Fruit fly (Drosophila melanogaster) whole organism, pupa: ENCODE data around the gene fz2.

Experiments used
- CG10348 ChIP-seq: fragments of 200-800 bp; sonication (Bioruptor generic); IDR thresholded peaks from 2 replicates; pipeline ENCODE4 v1.3.6; 2022; ENCODE audit warnings: missing biosample characterization, missing genetic modification characterization
- CG12605 ChIP-seq: fragments of 200-800 bp; sonication (Bioruptor generic); IDR thresholded peaks from 2 replicates; pipeline ENCODE4 v1.3.6; 2022; ENCODE audit warnings: missing biosample characterization, missing genetic modification characterization
- CG13204 ChIP-seq: fragments of 200-800 bp; sonication (Bioruptor generic); optimal IDR thresholded peaks from 2 replicates; lab custom pipeline; 2018; ENCODE audit warnings: missing biosample characterization, mild to moderate bottlenecking, missing genetic modification characterization, moderate library complexity
- CG14655 ChIP-seq: fragments of 200-800 bp; sonication (Bioruptor generic); optimal IDR thresholded peaks from 3 replicates; lab custom pipeline; 2017; ENCODE audit warnings: mild to moderate bottlenecking, missing biosample characterization, missing genetic modification reagents, missing genetic modification characterization
- CG15710 ChIP-seq: fragments of 200-800 bp; sonication (Bioruptor generic); optimal IDR thresholded peaks from 2 replicates; lab custom pipeline; 2018; ENCODE audit warnings: missing biosample characterization, mild to moderate bottlenecking, missing genetic modification characterization, moderate library complexity
- CG17806 ChIP-seq: fragments of 200-800 bp; sonication (Bioruptor generic); optimal IDR thresholded peaks from 2 replicates; lab custom pipeline; 2018; ENCODE audit warnings: missing biosample characterization, mild to moderate bottlenecking, missing genetic modification characterization, moderate library complexity
- CG32121 ChIP-seq: fragments of 200-800 bp; sonication (Bioruptor generic); IDR thresholded peaks from 2 replicates; pipeline ENCODE4 v1.3.6; 2022; ENCODE audit warnings: missing biosample characterization, missing genetic modification characterization
- CG34367 ChIP-seq: fragments of 200-800 bp; sonication (Bioruptor generic); optimal IDR thresholded peaks from 2 replicates; lab custom pipeline; 2018; ENCODE audit warnings: missing biosample characterization, mild to moderate bottlenecking, missing genetic modification characterization
- CG4496 ChIP-seq: fragments of 200-800 bp; sonication (Bioruptor generic); IDR thresholded peaks from 3 replicates; pipeline ENCODE4 v1.3.6; 2022; ENCODE audit warnings: missing biosample characterization, missing genetic modification characterization
- CG8159 ChIP-seq: fragments of 200-800 bp; sonication (Bioruptor generic); optimal IDR thresholded peaks from 3 replicates; lab custom pipeline; 2018; ENCODE audit warnings: missing biosample characterization, mild to moderate bottlenecking, missing genetic modification characterization, moderate library complexity
- CG8301 ChIP-seq: fragments of 200-800 bp; sonication (Bioruptor generic); optimal IDR thresholded peaks from 2 replicates; lab custom pipeline; 2018; ENCODE audit warnings: missing biosample characterization, mild to moderate bottlenecking, missing genetic modification characterization
- CG9948 ChIP-seq: fragments of 200-800 bp; sonication (Bioruptor generic); optimal IDR thresholded peaks from 2 replicates; lab custom pipeline; 2018; ENCODE audit warnings: missing biosample characterization, mild to moderate bottlenecking, missing genetic modification characterization, moderate library complexity
- D1 ChIP-seq: fragments of 200-800 bp; sonication (Bioruptor generic); optimal IDR thresholded peaks from 2 replicates; lab custom pipeline; 2018; ENCODE audit warnings: missing biosample characterization, mild to moderate bottlenecking, missing genetic modification characterization, moderate library complexity
- EcR ChIP-seq: fragments of 200-800 bp; sonication (Bioruptor generic); optimal IDR thresholded peaks from 3 replicates; lab custom pipeline; 2019; ENCODE audit warnings: missing biosample characterization, missing genetic modification characterization, mild to moderate bottlenecking, moderate library complexity, missing genetic modification reagents
- Ets98B ChIP-seq: fragments of 200-800 bp; sonication (Bioruptor generic); IDR thresholded peaks from 2 replicates; pipeline ENCODE4 v1.3.6; 2022; ENCODE audit warnings: missing biosample characterization, missing genetic modification characterization
- Pif1A ChIP-seq: fragments of 200-800 bp; sonication (Bioruptor generic); optimal IDR thresholded peaks from 3 replicates; lab custom pipeline; 2016; ENCODE audit warnings: missing biosample characterization, missing genetic modification characterization
- Pif1B ChIP-seq: fragments of 200-800 bp; sonication (Bioruptor generic); optimal IDR thresholded peaks from 3 replicates; lab custom pipeline; 2016; ENCODE audit warnings: missing biosample characterization, missing genetic modification characterization
- Snoo ChIP-seq: fragments of 200-800 bp; sonication (Bioruptor generic); optimal IDR thresholded peaks from 3 replicates; lab custom pipeline; 2017; ENCODE audit warnings: missing biosample characterization, mild to moderate bottlenecking, missing genetic modification characterization, inconsistent platforms
- fd96Ca ChIP-seq: fragments of 200-800 bp; sonication (Bioruptor generic); IDR thresholded peaks from 3 replicates; pipeline ENCODE4 v1.3.6; 2022; ENCODE audit warnings: missing biosample characterization, missing genetic modification characterization
- gl ChIP-seq: fragments of 200-800 bp; sonication (Bioruptor generic); optimal IDR thresholded peaks from 2 replicates; lab custom pipeline; 2018; ENCODE audit warnings: missing biosample characterization, mild to moderate bottlenecking, missing genetic modification characterization
- rn ChIP-seq: fragments of 200-800 bp; sonication (Bioruptor generic); IDR thresholded peaks from 2 replicates; pipeline ENCODE4 v1.3.6; 2022; ENCODE audit warnings: missing biosample characterization, missing genetic modification characterization

fz2 gene

DNA sequence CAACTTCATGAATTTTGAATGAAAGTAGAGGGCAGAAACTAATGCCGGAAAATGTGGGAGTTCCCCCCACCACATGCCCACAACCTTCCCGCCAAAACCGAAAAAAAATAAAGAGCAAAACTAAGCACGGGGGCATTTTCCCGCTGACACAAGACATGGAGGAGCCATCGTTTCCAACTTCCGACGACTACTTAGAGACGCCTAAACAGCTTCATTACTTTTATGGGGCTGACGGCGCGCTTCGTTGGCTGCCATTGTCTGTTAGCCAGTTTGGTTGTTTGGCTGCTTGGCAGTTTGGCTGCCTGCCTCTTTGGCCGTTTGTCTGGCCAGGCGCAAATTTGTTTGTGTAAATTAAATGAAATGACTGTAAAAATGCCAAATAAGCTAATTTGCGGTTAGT, 20.9 kb downstream of the fz2 start:
- TF ChIP-seq CG14655 (GFP tag; lab: Kevin White, UChicago), result no peak
- no peak for TF ChIP-seq CG4496 (GFP tag; lab: Robert Waterston, UW)
- no peak for TF ChIP-seq CG12605
- TF ChIP-seq CG9948, result no peak
- TF ChIP-seq gl (tag; lab: Kevin White, UChicago), result no peak
- TF ChIP-seq EcR (GFP tag; lab: Kevin White, UChicago), result no peak
- TF ChIP-seq CG10348 (GFP tag; lab: Robert Waterston, UW), result no peak
- TF ChIP-seq Pif1B (GFP tag; lab: Kevin White, UChicago), result no peak
- TF ChIP-seq Snoo (tag; lab: Kevin White, UChicago), result no peak
- TF ChIP-seq CG17806 (tag; lab: Kevin White, UChicago), result no peak
- no peak for TF ChIP-seq rn
- no peak for TF ChIP-seq CG8159
- no peak for TF ChIP-seq CG13204
- no peak for TF ChIP-seq CG15710 (tag; lab: Kevin White, UChicago)
- TF ChIP-seq Ets98B (GFP tag; lab: Robert Waterston, UW), result no peak
- no peak for TF ChIP-seq CG32121 (GFP tag; lab: Robert Waterston, UW)
- no peak for TF ChIP-seq CG8301 (tag; lab: Kevin White, UChicago)
- no peak for TF ChIP-seq fd96Ca (GFP tag; lab: Robert Waterston, UW)
- no peak for TF ChIP-seq D1 (tag; lab: Kevin White, UChicago)

DNA sequence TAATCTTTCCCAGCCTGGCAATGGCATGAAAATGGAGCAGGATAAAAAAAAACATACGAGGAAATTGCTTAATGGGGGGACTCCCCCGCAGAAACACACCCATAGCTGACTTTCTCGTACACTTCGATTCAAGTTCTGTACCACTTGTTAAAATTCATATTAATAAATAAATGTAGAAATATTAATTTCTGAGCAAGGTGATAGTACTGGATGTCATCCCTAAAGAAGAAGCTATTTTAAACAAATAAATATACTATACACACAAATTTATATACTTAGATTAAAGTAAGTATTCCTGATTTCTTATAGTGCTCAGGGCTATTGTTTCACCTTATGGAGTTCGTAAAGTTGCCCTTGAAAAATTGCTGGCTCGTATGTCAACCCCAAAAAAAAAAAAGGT, 29.4 kb downstream of the fz2 start:
- TF ChIP-seq CG8301 (tag; lab: Kevin White, UChicago) (no peak), Pif1A (GFP tag; lab: Kevin White, UChicago) (no peak), fd96Ca (GFP tag; lab: Robert Waterston, UW) (no peak), Snoo (tag; lab: Kevin White, UChicago) (no peak), CG13204 (no peak), CG10348 (GFP tag; lab: Robert Waterston, UW) (no peak), gl (tag; lab: Kevin White, UChicago) (no peak), Ets98B (GFP tag; lab: Robert Waterston, UW) (no peak), CG8159 (no peak), CG4496 (GFP tag; lab: Robert Waterston, UW) (no peak), rn (no peak), CG15710 (tag; lab: Kevin White, UChicago) (no peak)

DNA sequence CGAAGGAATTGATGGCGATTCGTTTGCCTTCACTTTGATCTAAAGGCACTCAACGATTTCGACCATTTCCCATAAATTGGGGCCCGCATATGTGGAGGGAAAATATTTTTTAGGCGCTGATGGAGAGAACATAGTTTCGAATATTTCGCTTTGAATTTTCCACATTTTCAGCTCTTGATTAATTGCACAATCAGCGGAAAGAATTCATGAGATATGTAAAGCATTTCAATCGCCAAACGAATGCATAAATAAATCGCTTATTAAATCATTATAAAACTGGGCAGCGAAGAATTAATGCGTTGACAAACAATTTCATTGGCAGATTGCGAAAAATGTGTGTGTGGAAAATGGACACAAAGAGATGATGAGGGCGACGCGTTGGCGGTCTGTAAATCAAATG, 30.8 kb downstream of the fz2 start:
- TF ChIP-seq CG9948 (no peak), CG8159 (no peak)

DNA sequence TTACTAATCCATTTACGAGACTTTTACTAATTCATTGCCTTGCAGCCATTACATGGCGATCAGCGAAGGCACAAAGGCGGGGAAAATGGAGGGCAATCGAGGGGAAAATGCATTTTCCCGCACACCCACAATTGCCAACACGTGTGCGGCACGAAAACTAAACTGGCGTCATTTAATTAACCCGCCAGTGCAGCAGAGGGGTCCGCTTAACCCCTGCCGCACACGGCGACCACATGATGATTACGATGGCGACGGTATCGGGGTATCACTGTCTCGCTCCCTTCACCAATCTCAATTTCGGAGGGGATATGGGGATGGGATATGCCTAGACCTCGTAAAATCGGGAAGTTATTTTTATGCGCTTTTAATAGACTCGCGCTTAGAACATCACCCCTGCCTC, 33.1 kb downstream of the fz2 start:
- TF ChIP-seq CG17806 (tag; lab: Kevin White, UChicago) (no peak), CG8301 (tag; lab: Kevin White, UChicago) (no peak), D1 (tag; lab: Kevin White, UChicago) (no peak), gl (tag; lab: Kevin White, UChicago) (no peak), CG12605 (no peak), Pif1B (GFP tag; lab: Kevin White, UChicago) (no peak), CG32121 (GFP tag; lab: Robert Waterston, UW) (no peak), EcR (GFP tag; lab: Kevin White, UChicago) (no peak), fd96Ca (GFP tag; lab: Robert Waterston, UW) (no peak), CG10348 (GFP tag; lab: Robert Waterston, UW) (no peak), rn (no peak)

DNA sequence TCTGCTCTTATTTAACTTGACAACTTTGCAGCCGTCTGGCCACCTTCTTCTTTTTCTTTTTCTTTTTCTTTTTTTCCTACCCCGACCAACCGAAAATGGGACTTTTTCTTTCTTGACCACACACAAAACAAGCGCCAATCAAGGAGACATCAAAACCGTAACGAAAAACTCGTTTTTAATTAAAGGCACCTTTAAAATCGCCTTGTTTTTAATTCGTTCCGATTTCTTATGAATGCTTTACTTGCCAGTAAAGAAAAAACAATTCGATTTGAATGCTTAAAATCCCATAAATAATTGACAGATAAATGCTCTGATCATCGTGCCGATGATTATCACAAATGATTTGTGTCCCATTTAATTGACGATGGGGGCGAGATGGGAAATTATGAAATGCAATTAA, 34.8 kb downstream of the fz2 start:
- TF ChIP-seq gl (tag; lab: Kevin White, UChicago), result no peak
- no peak for TF ChIP-seq rn
- no peak for TF ChIP-seq D1 (tag; lab: Kevin White, UChicago)
- TF ChIP-seq Snoo (tag; lab: Kevin White, UChicago), result no peak
- TF ChIP-seq Pif1B (GFP tag; lab: Kevin White, UChicago), result no peak
- no peak for TF ChIP-seq CG8159
- no peak for TF ChIP-seq Pif1A (GFP tag; lab: Kevin White, UChicago)
- TF ChIP-seq CG9948, result no peak
- TF ChIP-seq CG13204, result no peak
- no peak for TF ChIP-seq CG10348 (GFP tag; lab: Robert Waterston, UW)
- TF ChIP-seq Ets98B (GFP tag; lab: Robert Waterston, UW), result no peak
- TF ChIP-seq CG8301 (tag; lab: Kevin White, UChicago), result no peak
- TF ChIP-seq CG34367, result no peak

DNA sequence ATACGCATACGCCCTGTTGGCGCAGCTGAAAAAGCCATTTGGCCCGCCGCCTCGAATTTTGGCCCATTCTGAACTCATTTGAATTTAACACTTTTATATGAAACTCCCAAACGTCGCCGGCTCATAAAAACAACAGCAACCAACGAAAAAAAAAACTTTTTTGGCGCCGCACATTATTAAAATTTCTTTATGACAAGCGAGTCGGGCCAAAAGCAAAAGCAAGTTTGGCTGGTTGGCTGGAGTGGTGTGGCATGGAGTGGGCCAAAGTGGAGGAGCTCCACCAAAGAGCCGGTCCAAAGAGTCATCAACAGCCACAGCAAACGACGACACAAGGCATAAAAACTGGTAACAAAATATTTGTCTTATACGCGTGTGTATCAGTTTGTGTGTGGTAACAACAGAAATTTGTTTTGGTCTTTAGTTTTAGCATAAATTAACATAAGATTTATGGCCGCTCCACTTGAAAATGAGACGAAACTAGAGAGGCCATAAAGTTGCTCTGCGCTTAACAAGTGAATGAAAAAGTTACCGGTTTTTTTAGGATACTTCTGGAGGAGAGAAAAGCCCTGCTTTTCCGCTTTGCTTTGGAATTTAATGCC, 35.4 kb downstream of the fz2 start:
- TF ChIP-seq CG8159, result no peak
- TF ChIP-seq CG9948, result no peak
- TF ChIP-seq CG15710 (tag; lab: Kevin White, UChicago), result no peak
- TF ChIP-seq CG10348 (GFP tag; lab: Robert Waterston, UW), result no peak
- no peak for TF ChIP-seq CG14655 (GFP tag; lab: Kevin White, UChicago)
- TF ChIP-seq Ets98B (GFP tag; lab: Robert Waterston, UW), result no peak; the same call in 1 of the 2 replicates
- TF ChIP-seq fd96Ca (GFP tag; lab: Robert Waterston, UW), result no peak
- TF ChIP-seq gl (tag; lab: Kevin White, UChicago), result no peak
- no peak for TF ChIP-seq Pif1A (GFP tag; lab: Kevin White, UChicago)
- no peak for TF ChIP-seq CG32121 (GFP tag; lab: Robert Waterston, UW)
- TF ChIP-seq Snoo (tag; lab: Kevin White, UChicago), result no peak
- no peak for TF ChIP-seq CG8301 (tag; lab: Kevin White, UChicago)
- TF ChIP-seq CG12605, result no peak
- no peak for TF ChIP-seq D1 (tag; lab: Kevin White, UChicago)
